Fruit fly (Drosophila melanogaster) whole organism, embryonic: Measurements from ENCODE around the gene Vha16-5.

ENCODE experiments used
- C15 ChIP-seq: fragments of 200-800 bp; sonication (Bioruptor generic); IDR thresholded peaks from 3 replicates; pipeline ENCODE4 v1.3.6; 2022; ENCODE audit warnings: missing biosample characterization, missing genetic modification characterization
- CG11695 ChIP-seq: fragments of 200-800 bp; sonication (Bioruptor generic); IDR thresholded peaks from 3 replicates; pipeline ENCODE4 v1.3.6; 2022; ENCODE audit warnings: missing biosample characterization, missing genetic modification characterization
- CG12236 ChIP-seq: fragments of 200-800 bp; sonication (Bioruptor generic); optimal IDR thresholded peaks from 2 replicates; lab custom pipeline; 2016; ENCODE audit warnings: missing biosample characterization, missing genetic modification characterization
- CG12659 ChIP-seq: fragments of 200-800 bp; sonication (Bioruptor generic); optimal IDR thresholded peaks from 3 replicates; lab custom pipeline; 2017; ENCODE audit warnings: mild to moderate bottlenecking, missing biosample characterization, missing genetic modification reagents, missing genetic modification characterization
- CG13296 ChIP-seq: fragments of 200-800 bp; sonication (Bioruptor generic); optimal IDR thresholded peaks from 3 replicates; lab custom pipeline; 2018; ENCODE audit warnings: missing biosample characterization, mild to moderate bottlenecking, missing genetic modification characterization
- CG13624 ChIP-seq: fragments of 200-800 bp; sonication (Bioruptor generic); optimal IDR thresholded peaks from 2 replicates; lab custom pipeline; 2016; ENCODE audit warnings: missing biosample characterization, missing genetic modification characterization
- CG13894 ChIP-seq: fragments of 200-800 bp; sonication (Bioruptor generic); optimal IDR thresholded peaks from 3 replicates; lab custom pipeline; 2018; ENCODE audit warnings: missing biosample characterization, mild to moderate bottlenecking, missing genetic modification characterization, moderate library complexity
- CG14860 ChIP-seq: fragments of 200-800 bp; sonication (Bioruptor generic); IDR thresholded peaks from 3 replicates; pipeline ENCODE4 v1.3.6; 2022; ENCODE audit warnings: missing biosample characterization, missing genetic modification characterization; ENCODE audit not compliant: partially characterized antibody
- CG1529 ChIP-seq: fragments of 200-800 bp; sonication (Bioruptor generic); optimal IDR thresholded peaks from 3 replicates; lab custom pipeline; 2018; ENCODE audit warnings: missing biosample characterization, missing genetic modification characterization
- CG1647 ChIP-seq: fragments of 200-800 bp; sonication (Bioruptor generic); optimal IDR thresholded peaks from 3 replicates; lab custom pipeline; 2016; ENCODE audit warnings: missing biosample characterization, missing genetic modification characterization
- CG17568 ChIP-seq: fragments of 200-800 bp; sonication (Bioruptor generic); optimal IDR thresholded peaks from 2 replicates; lab custom pipeline; 2018; ENCODE audit warnings: missing biosample characterization, mild to moderate bottlenecking, missing genetic modification characterization, moderate library complexity
- CG34376 ChIP-seq: fragments of 200-800 bp; sonication (Bioruptor generic); optimal IDR thresholded peaks from 2 replicates; lab custom pipeline; 2018; ENCODE audit warnings: missing biosample characterization, mild to moderate bottlenecking, missing genetic modification characterization
- CG4282 ChIP-seq: fragments of 200-800 bp; sonication (Bioruptor generic); optimal IDR thresholded peaks from 2 replicates; lab custom pipeline; 2016; ENCODE audit warnings: missing biosample characterization, missing genetic modification characterization
- CG4820 ChIP-seq: fragments of 200-800 bp; sonication (Bioruptor generic); optimal IDR thresholded peaks from 3 replicates; lab custom pipeline; 2016; ENCODE audit warnings: missing biosample characterization, missing genetic modification characterization
- CG6654 ChIP-seq: fragments of 200-800 bp; sonication (Bioruptor generic); optimal IDR thresholded peaks from 2 replicates; lab custom pipeline; 2017; ENCODE audit warnings: missing biosample characterization, mild to moderate bottlenecking, missing genetic modification characterization
- CG9609 ChIP-seq: fragments of 200-800 bp; sonication (Bioruptor generic); optimal IDR thresholded peaks from 3 replicates; lab custom pipeline; 2016; ENCODE audit warnings: missing biosample characterization, missing genetic modification characterization
- Doc2 ChIP-seq: fragments of 200-800 bp; sonication (Bioruptor generic); IDR thresholded peaks from 2 replicates; pipeline ENCODE4 v1.3.6; 2022; ENCODE audit warnings: missing biosample characterization, missing genetic modification characterization
- Doc3 ChIP-seq: fragments of 200-800 bp; sonication (Bioruptor generic); IDR thresholded peaks from 3 replicates; pipeline ENCODE4 v1.3.6; 2022; ENCODE audit warnings: missing biosample characterization, missing genetic modification characterization; ENCODE audit not compliant: partially characterized antibody
- HmgD ChIP-seq: fragments of 200-800 bp; sonication (Bioruptor generic); optimal IDR thresholded peaks from 3 replicates; lab custom pipeline; 2016; ENCODE audit warnings: missing biosample characterization, missing genetic modification characterization
- Hmr ChIP-seq: fragments of 200-800 bp; sonication (Bioruptor generic); optimal IDR thresholded peaks from 3 replicates; lab custom pipeline; 2017; ENCODE audit warnings: mild to moderate bottlenecking, missing biosample characterization, missing genetic modification reagents, missing genetic modification characterization
- Hr51 ChIP-seq, 2 experiments: fragments of 200-800 bp; sonication (Bioruptor generic); optimal IDR thresholded peaks; 2 replicates in 1 of 2; 3 replicates in 1 of 2; lab custom pipeline; 2016 to 2018; ENCODE audit warnings: missing biosample characterization in 2 of 2, missing genetic modification characterization in 2 of 2, mild to moderate bottlenecking in 1 of 2, moderate library complexity in 1 of 2
- Kr ChIP-seq: fragments of 200-800 bp; sonication (Bioruptor generic); optimal IDR thresholded peaks from 2 replicates; lab custom pipeline; 2017; ENCODE audit warnings: missing biosample characterization, mild to moderate bottlenecking, missing genetic modification characterization
- MTF-1 ChIP-seq: fragments of 200-800 bp; sonication (Bioruptor generic); optimal IDR thresholded peaks from 2 replicates; lab custom pipeline; 2018; ENCODE audit warnings: missing biosample characterization, mild to moderate bottlenecking, missing genetic modification characterization, borderline replicate concordance
- PHDP ChIP-seq: fragments of 200-800 bp; sonication (Bioruptor generic); optimal IDR thresholded peaks from 3 replicates; lab custom pipeline; 2018; ENCODE audit warnings: missing biosample characterization, mild to moderate bottlenecking, missing genetic modification characterization, moderate library complexity
- Ravus ChIP-seq: fragments of 200-800 bp; sonication (Bioruptor generic); IDR thresholded peaks from 2 replicates; pipeline ENCODE4 v1.3.6; 2022; ENCODE audit warnings: missing biosample characterization, missing genetic modification characterization
- Rfx ChIP-seq: fragments of 200-800 bp; sonication (Bioruptor generic); IDR thresholded peaks from 2 replicates; pipeline ENCODE4 v1.3.6; 2022; ENCODE audit warnings: missing biosample characterization, missing genetic modification characterization
- Sin3A ChIP-seq: fragments of >200 bp; optimal IDR thresholded peaks from 2 replicates; lab custom pipeline; 2018
- Sry-β ChIP-seq: fragments of 200-800 bp; sonication (Bioruptor generic); optimal IDR thresholded peaks from 2 replicates; lab custom pipeline; 2018; ENCODE audit warnings: missing biosample characterization, mild to moderate bottlenecking, missing genetic modification characterization, moderate library complexity
- Taf1 ChIP-seq: fragments of 200-800 bp; sonication (Bioruptor generic); IDR thresholded peaks from 2 replicates; pipeline ENCODE4 v1.3.6; 2022; ENCODE audit warnings: missing biosample characterization, missing genetic modification characterization
- abd-A ChIP-seq: fragments of 200-800 bp; sonication (Bioruptor generic); optimal IDR thresholded peaks from 3 replicates; lab custom pipeline; 2019; ENCODE audit warnings: missing biosample characterization, mild to moderate bottlenecking, missing genetic modification characterization, moderate library complexity
- amos ChIP-seq: fragments of 200-800 bp; sonication (Bioruptor generic); IDR thresholded peaks from 2 replicates; pipeline ENCODE4 v1.3.6; 2022; ENCODE audit warnings: missing biosample characterization, missing genetic modification characterization; ENCODE audit not compliant: partially characterized antibody
- aop ChIP-seq: fragments of 200-800 bp; sonication (Bioruptor generic); IDR thresholded peaks from 2 replicates; pipeline ENCODE4 v1.3.6; 2022; ENCODE audit warnings: missing biosample characterization, missing genetic modification characterization
- ato ChIP-seq: fragments of 200-800 bp; sonication (Bioruptor generic); IDR thresholded peaks from 2 replicates; pipeline ENCODE4 v1.3.6; 2022; ENCODE audit warnings: missing biosample characterization, missing genetic modification characterization; ENCODE audit not compliant: partially characterized antibody
- bbx ChIP-seq: fragments of 200-800 bp; sonication (Bioruptor generic); IDR thresholded peaks from 2 replicates; pipeline ENCODE4 v1.3.6; 2022; ENCODE audit warnings: missing biosample characterization, missing genetic modification characterization; ENCODE audit not compliant: partially characterized antibody
- cg ChIP-seq: fragments of 200-800 bp; sonication (Bioruptor generic); optimal IDR thresholded peaks from 3 replicates; lab custom pipeline; 2019; ENCODE audit warnings: missing biosample characterization, mild to moderate bottlenecking, missing genetic modification characterization, moderate library complexity
- ci ChIP-seq: fragments of 200-800 bp; sonication (Bioruptor generic); IDR thresholded peaks from 3 replicates; pipeline ENCODE4 v1.3.6; 2022; ENCODE audit warnings: missing biosample characterization, missing genetic modification characterization
- dimm ChIP-seq: fragments of 200-800 bp; sonication (Bioruptor generic); IDR thresholded peaks from 2 replicates; pipeline ENCODE4 v1.3.6; 2022; ENCODE audit warnings: missing biosample characterization, missing genetic modification characterization
- dm ChIP-seq: fragments of 200-800 bp; sonication (Bioruptor generic); optimal IDR thresholded peaks from 3 replicates; lab custom pipeline; 2016; ENCODE audit warnings: missing biosample characterization, missing genetic modification characterization
- dysf ChIP-seq: fragments of 200-800 bp; sonication (Bioruptor generic); IDR thresholded peaks from 3 replicates; pipeline ENCODE4 v1.3.6; 2022; ENCODE audit warnings: missing biosample characterization, missing genetic modification characterization
- fd102C ChIP-seq: fragments of 200-800 bp; sonication (Bioruptor generic); optimal IDR thresholded peaks from 2 replicates; lab custom pipeline; 2018; ENCODE audit warnings: missing biosample characterization, mild to moderate bottlenecking, missing genetic modification characterization, moderate library complexity
- odd ChIP-seq: fragments of 200-800 bp; sonication (Bioruptor generic); optimal IDR thresholded peaks from 2 replicates; lab custom pipeline; 2017; ENCODE audit warnings: missing biosample characterization, mild to moderate bottlenecking, missing genetic modification characterization
- pho ChIP-seq: fragments of 200-800 bp; sonication (Bioruptor generic); optimal IDR thresholded peaks from 2 replicates; lab custom pipeline; 2016; ENCODE audit warnings: missing biosample characterization, missing genetic modification characterization
- pum ChIP-seq: fragments of 200-800 bp; sonication (Bioruptor generic); optimal IDR thresholded peaks from 2 replicates; lab custom pipeline; 2016; ENCODE audit warnings: missing biosample characterization, missing genetic modification characterization
- rib ChIP-seq: fragments of 200-800 bp; sonication (Bioruptor generic); IDR thresholded peaks from 2 replicates; pipeline ENCODE4 v1.3.6; 2022; ENCODE audit warnings: missing biosample characterization, missing genetic modification characterization
- sc ChIP-seq, 3 experiments: fragments of >200 bp in 2 of 3; fragments of 200-800 bp in 1 of 3; sonication (Bioruptor generic) in 1 of 3; optimal IDR thresholded peaks; 2 replicates in 2 of 3; 3 replicates in 1 of 3; lab custom pipeline; 2017; ENCODE audit warnings: mild to moderate bottlenecking in 1 of 3, missing biosample characterization in 1 of 3, missing genetic modification characterization in 1 of 3, missing genetic modification reagents in 1 of 3
- tio ChIP-seq: fragments of 200-800 bp; sonication (Bioruptor generic); optimal IDR thresholded peaks from 2 replicates; lab custom pipeline; 2017; ENCODE audit warnings: missing biosample characterization, missing genetic modification characterization, inconsistent platforms
- toy ChIP-seq: fragments of 200-800 bp; sonication (Bioruptor generic); IDR thresholded peaks from 2 replicates; pipeline ENCODE4 v1.3.6; 2022; ENCODE audit warnings: missing biosample characterization, missing genetic modification characterization
- trem ChIP-seq: fragments of 200-800 bp; optimal IDR thresholded peaks from 3 replicates; lab custom pipeline; 2019; ENCODE audit warnings: missing biosample characterization, mild to moderate bottlenecking, missing genetic modification characterization, moderate library complexity
- tup ChIP-seq: fragments of 200-800 bp; sonication (Bioruptor generic); optimal IDR thresholded peaks from 2 replicates; lab custom pipeline; 2016; ENCODE audit warnings: missing biosample characterization, mild to moderate bottlenecking, missing genetic modification characterization, moderate library complexity
- wor ChIP-seq: fragments of 200-800 bp; sonication (Bioruptor generic); IDR thresholded peaks from 2 replicates; pipeline ENCODE4 v1.3.6; 2022; ENCODE audit warnings: missing biosample characterization, missing genetic modification characterization

Vha16-5 gene

dm6 chr2L:10767597-10768188, 30.9 kb upstream of the Vha16-5 start, which contains the start of gene Ubc2 (continued):
- no peak for TF ChIP-seq dimm (GFP tag; lab: Robert Waterston, UW)
- peak; percentile 47 for TF ChIP-seq dm (GFP tag; lab: Kevin White, UChicago)
- no peak for TF ChIP-seq CG1647 (GFP tag; lab: Kevin White, UChicago)
- peak; percentile 52 for TF ChIP-seq CG9609 (GFP tag; lab: Kevin White, UChicago)
- no peak for TF ChIP-seq CG34376 (GFP tag; lab: Kevin White, UChicago)
- no peak for TF ChIP-seq aop
- peak; percentile 40 for TF ChIP-seq Sin3A (lab: Kevin White, UChicago)
- no peak for TF ChIP-seq sc (optimal IDR thresholded peaks at IDR 0.05; lab: Kevin White, UChicago)
- TF ChIP-seq sc (GFP tag; optimal IDR thresholded peaks at IDR 0.05; lab: Kevin White, UChicago), result no peak
- no peak for TF ChIP-seq C15 (GFP tag; lab: Robert Waterston, UW)
- TF ChIP-seq ci (GFP tag; lab: Robert Waterston, UW), result 0 out of 3 replicates have a peak, but pooled peaks have one; percentile 31
- TF ChIP-seq CG11695, result no peak
- TF ChIP-seq cg (GFP tag; lab: Kevin White, UChicago), result no peak
- no peak for TF ChIP-seq wor (GFP tag; lab: Robert Waterston, UW)
- TF ChIP-seq Hr51 (GFP tag; optimal IDR thresholded peaks at IDR 0.05; lab: Kevin White, UChicago), result peak in 1 of 2 experiments; percentile 28
- no peak for TF ChIP-seq Sry-β (GFP tag; lab: Kevin White, UChicago)
- peak; percentile 60 for TF ChIP-seq Rfx (GFP tag; lab: Robert Waterston, UW)
- no peak for TF ChIP-seq tup
- TF ChIP-seq PHDP (tag; lab: Kevin White, UChicago), result peak; percentile 29
- TF ChIP-seq Doc3, result peak; percentile 72
- no peak for TF ChIP-seq CG17568 (GFP tag; lab: Kevin White, UChicago)
- no peak for TF ChIP-seq MTF-1 (GFP tag; lab: Kevin White, UChicago)
- TF ChIP-seq tio (GFP tag; lab: Kevin White, UChicago), result no peak
- no peak for TF ChIP-seq Ravus (GFP tag; lab: Robert Waterston, UW)
- TF ChIP-seq fd102C, result no peak
- TF ChIP-seq CG1529 (GFP tag; lab: Kevin White, UChicago), result no peak
- peak; percentile 47 for TF ChIP-seq trem
- TF ChIP-seq Taf1 (GFP tag; lab: Robert Waterston, UW), result no peak
- TF ChIP-seq Kr (GFP tag; lab: Kevin White, UChicago), result no peak
- TF ChIP-seq CG14860 (GFP tag; lab: Robert Waterston, UW), result peak; percentile 63
- TF ChIP-seq rib (GFP tag; lab: Robert Waterston, UW), result 0 out of 2 replicates have a peak, but pooled peaks have one; percentile 18
- TF ChIP-seq dysf (GFP tag; lab: Robert Waterston, UW), result no peak
- TF ChIP-seq CG6654, result no peak
- TF ChIP-seq ato (GFP tag; lab: Robert Waterston, UW), result peak; percentile 77
- TF ChIP-seq CG13894 (tag; lab: Kevin White, UChicago), result no peak
- no peak for TF ChIP-seq CG13296 (GFP tag; lab: Kevin White, UChicago)
- TF ChIP-seq bbx (GFP tag; lab: Robert Waterston, UW), result peak; percentile 79
- TF ChIP-seq Doc2 (GFP tag; lab: Robert Waterston, UW), result no peak
- no peak for TF ChIP-seq toy
- TF ChIP-seq odd (GFP tag; lab: Kevin White, UChicago), result no peak
- peak; percentile 46 for TF ChIP-seq pho
- no peak for TF ChIP-seq abd-A
- TF ChIP-seq CG13624 (GFP tag; lab: Kevin White, UChicago), result peak; percentile 47
- no peak for TF ChIP-seq CG12236 (GFP tag; lab: Kevin White, UChicago)
- peak; percentile 13 for TF ChIP-seq pum (GFP tag; lab: Kevin White, UChicago)
- TF ChIP-seq CG12659 (GFP tag; lab: Kevin White, UChicago), result peak; percentile 81
- TF ChIP-seq Hmr (GFP tag; lab: Kevin White, UChicago), result no peak
- TF ChIP-seq HmgD (GFP tag; lab: Kevin White, UChicago), result no peak
- TF ChIP-seq CG4820, result no peak
- TF ChIP-seq CG4282, result no peak
- peak; percentile 87 for TF ChIP-seq amos (GFP tag; lab: Robert Waterston, UW)
